Worm (Caenorhabditis elegans): Measurements from ENCODE around the gene coq-2.
A peak's percentile ranks its signal among the peaks of the same experiment; 100 is the strongest.

Gene coq-2

DNA sequence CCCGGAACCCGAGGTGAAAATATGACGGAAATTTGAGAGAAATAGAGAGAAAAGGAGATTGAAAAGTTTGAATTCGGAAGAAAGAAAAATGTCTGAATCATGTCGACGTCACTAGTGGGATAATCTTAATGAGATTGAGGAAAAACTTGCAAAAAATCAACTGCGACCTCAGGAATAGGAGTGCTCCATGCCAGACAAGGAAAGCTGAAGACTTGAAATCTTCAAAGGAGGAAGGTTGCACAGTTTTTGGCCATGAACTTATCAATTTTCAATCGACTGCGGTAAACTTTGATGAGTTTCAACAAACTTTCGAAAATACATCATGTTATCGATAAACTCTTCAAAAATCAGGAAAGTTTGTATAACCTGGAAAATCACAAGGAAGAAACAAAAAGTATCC, 23.4 kb upstream of the coq-2 start, which contains the start of gene pdf-1:
Gene pdf-1 (minus strand): TSS at position 101 of the 400 bp plus-strand sequence.
- TF ChIP-seq dao-5 (tag; optimal IDR thresholded peaks at IDR 0.05) = no peak
- no peak for TF ChIP-seq him-1 (tag; optimal IDR thresholded peaks at IDR 0.05)
- no peak for TF ChIP-seq W03F9.2 (tag; optimal IDR thresholded peaks at IDR 0.05)

DNA sequence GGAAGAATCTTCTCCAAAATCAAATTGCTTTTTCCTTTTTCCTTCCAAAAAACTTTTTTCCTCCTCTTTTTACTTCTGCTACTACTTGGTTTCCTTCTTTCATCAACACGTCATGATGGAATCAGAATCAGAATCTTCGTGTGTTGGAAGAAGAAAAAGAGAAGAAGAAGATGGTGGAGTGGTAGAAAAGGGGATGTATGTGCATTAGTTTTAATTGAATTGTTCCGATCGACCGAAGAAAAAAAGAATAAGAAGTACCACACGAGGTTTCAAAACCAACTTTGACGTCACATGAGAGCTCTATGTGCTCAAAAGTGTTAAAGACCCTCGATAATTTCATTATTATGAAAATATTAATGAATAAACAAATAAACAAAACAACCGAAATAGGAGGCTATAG, 20.9 kb upstream of the coq-2 start:
- TF ChIP-seq him-1 (tag; optimal IDR thresholded peaks at IDR 0.05) (no peak), dao-5 (tag; optimal IDR thresholded peaks at IDR 0.05) (no peak), W03F9.2 (tag; optimal IDR thresholded peaks at IDR 0.05) (no peak)

DNA sequence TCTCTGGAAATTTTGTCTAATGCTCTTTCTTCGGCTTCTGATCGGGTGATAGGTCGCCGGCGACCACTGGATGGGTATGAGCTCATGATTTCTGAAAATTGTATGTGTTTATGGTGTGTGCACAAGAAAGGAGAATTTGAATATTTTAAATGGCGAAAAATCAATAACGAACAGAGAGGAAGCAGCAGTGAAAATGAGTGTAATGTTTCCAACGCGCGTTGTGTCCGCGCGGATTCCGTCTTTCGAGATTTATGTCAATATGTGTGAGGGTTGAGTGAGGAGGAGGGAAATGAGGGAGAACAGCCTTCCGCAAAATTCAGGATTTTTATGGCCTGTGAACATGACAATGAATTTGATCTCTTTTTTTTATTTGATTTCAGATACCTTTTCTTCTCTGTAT, 7.0 kb upstream of the coq-2 start, which contains the start of gene flap-1:
Gene flap-1 (minus strand): TSS at position 101 of the 400 bp plus-strand sequence.
- TF ChIP-seq W03F9.2 (tag; optimal IDR thresholded peaks at IDR 0.05) (no peak), him-1 (tag; optimal IDR thresholded peaks at IDR 0.05) (no peak), dao-5 (tag; optimal IDR thresholded peaks at IDR 0.05) (no peak)

DNA sequence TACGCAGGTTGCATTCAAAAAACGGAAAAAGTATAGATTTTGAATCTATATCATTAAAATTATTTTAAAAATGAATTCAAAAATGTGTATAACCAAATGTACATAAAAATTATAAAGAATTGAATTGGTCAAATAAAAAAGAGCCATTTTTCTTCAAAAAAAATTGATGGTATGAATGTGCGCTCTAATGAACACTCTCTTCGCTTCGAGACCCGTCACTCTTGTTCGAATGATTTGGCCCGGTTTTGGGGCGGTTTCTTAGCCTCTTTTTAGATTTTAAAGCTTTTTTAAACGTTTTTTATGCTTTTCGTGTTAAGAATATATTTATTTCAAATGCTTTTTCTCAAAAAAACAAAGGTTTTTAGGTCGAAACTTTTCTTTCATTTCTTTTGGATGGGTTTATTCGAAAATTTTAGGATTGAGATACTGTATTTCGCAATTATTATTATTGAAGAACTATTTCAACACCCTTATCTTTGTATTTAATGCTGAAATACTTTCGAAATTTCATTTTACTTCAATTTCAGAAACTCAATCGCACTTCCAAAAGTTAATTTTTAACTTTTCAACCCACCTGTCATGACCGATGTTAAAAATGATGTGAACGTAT, 6.1 kb upstream of the coq-2 start, which contains the start of gene inf-1:
Gene inf-1 (plus strand): TSS at position 577 of the 610 bp plus-strand sequence.
- TF ChIP-seq W03F9.2 (tag; optimal IDR thresholded peaks at IDR 0.05) (peak; percentile 77), dao-5 (tag; optimal IDR thresholded peaks at IDR 0.05) (no peak)

DNA sequence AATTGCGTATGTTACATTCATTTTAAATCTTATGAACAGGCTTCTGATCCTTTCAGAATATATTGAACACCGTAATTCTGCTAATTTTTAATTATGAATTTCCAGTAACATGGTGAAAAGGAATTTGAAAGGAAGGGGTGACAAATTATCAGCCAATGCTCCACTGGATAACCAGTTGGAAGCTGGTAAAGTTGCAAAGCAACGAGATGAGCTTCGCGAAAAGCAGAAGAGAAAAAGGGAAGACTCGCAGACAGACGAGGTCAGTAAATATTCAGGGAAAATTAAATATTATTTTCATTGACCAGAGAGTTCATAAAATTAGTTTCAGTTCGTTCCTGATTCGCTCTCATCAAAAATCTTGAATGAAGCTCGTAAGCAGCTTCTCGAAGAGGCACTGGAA, 3.9 kb upstream of the coq-2 start, which contains the start of gene byn-1:
Gene byn-1 (plus strand): TSS at position 106 of the 400 bp plus-strand sequence.
- TF ChIP-seq W03F9.2 (tag; optimal IDR thresholded peaks at IDR 0.05) (no peak), dao-5 (tag; optimal IDR thresholded peaks at IDR 0.05) (no peak)

DNA sequence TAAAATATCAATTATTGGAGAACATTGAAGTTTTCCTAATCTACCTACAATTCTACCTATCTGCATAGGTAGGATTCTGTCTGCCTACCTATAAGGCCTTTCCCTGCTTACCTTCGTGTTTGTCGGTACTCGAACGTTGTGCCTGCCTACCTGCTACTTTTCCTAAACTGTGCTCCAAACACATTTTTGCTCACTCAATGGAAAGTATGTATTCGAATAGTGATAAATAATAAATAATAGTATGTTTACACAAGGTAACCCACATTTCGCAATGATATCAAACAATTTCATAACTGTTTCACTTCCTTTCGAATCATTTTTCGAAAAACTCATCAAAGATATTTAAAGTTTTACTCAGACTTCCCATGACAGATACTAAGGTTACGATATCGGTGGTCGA, 3.8 kb downstream of the coq-2 start, which contains the start of gene F57B9.3:
Gene F57B9.3 (plus strand): TSS at position 301 of the 400 bp plus-strand sequence.
- TF ChIP-seq dao-5 (tag; optimal IDR thresholded peaks at IDR 0.05) (no peak), W03F9.2 (tag; optimal IDR thresholded peaks at IDR 0.05) (no peak), him-1 (tag; optimal IDR thresholded peaks at IDR 0.05) (no peak)

DNA sequence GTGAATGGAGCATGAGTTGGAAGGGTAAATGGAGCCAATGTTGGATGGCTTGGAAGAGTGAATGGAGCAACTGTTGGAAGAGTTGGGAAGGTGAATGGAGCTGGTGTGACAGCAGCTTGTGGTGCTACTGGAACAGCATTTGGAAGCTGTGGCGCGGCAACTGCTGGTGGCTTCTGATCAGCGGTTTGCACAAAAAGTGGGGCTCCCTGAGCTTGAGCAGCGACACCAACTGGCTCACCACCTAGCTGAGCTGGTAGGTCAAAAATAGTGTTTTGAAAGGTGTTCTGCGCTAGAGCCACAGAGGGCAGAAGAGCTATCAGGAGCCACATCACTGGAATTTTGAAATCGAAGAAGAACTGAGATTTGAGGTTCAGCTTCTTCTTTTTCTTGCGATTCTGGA, 9.6 kb downstream of the coq-2 start:
- TF ChIP-seq dao-5 (tag; optimal IDR thresholded peaks at IDR 0.05) (no peak), W03F9.2 (tag; optimal IDR thresholded peaks at IDR 0.05) (no peak), him-1 (tag; optimal IDR thresholded peaks at IDR 0.05) (no peak)

DNA sequence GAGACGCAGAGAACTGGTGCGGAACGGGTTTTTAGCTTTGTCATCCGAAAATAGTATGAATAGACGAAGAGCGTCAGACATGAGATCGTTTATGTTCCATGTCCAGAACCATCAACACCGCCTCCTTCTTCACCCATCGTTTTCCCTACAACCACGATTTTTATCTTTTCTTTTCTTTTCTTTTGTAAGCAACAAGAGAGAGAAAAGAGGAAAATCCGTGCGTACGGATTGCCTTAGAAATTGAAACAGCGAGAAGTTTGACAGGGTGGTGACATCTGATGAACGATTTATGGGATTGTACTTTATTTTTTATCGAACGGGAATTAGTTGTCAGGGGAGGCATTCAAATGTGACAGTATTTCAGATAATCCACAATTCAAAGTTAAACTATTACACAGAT, 10.0 kb downstream of the coq-2 start, which contains the start of gene abu-13:
Gene abu-13 (minus strand): TSS at position 152 of the 400 bp plus-strand sequence.
- TF ChIP-seq him-1 (tag; optimal IDR thresholded peaks at IDR 0.05) (no peak), W03F9.2 (tag; optimal IDR thresholded peaks at IDR 0.05) (no peak), dao-5 (tag; optimal IDR thresholded peaks at IDR 0.05) (no peak)

DNA sequence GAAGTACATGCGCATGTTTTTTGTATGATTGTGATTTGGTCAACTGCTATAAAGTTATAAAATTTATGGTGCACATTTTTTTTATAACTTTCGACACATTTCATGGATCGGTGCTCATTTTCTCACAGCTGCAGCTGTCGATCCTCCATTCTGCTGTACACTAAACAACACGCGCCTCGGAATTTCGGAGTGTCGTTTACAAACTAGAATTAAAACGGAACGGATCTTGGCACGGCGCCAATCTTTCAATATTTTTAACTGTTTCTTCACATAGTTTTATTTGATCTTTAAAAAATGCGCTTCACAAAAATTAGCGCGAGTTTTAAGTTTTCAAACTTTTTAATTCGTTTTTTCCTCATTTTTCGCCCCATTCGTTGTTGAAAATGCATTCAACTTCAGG, 10.6 kb downstream of the coq-2 start, which contains the start of gene let-711:
Gene let-711 (plus strand): TSS at position 337 of the 400 bp plus-strand sequence.
- TF ChIP-seq W03F9.2 (tag; optimal IDR thresholded peaks at IDR 0.05) (no peak), him-1 (tag; optimal IDR thresholded peaks at IDR 0.05) (no peak), dao-5 (tag; optimal IDR thresholded peaks at IDR 0.05) (no peak)

DNA sequence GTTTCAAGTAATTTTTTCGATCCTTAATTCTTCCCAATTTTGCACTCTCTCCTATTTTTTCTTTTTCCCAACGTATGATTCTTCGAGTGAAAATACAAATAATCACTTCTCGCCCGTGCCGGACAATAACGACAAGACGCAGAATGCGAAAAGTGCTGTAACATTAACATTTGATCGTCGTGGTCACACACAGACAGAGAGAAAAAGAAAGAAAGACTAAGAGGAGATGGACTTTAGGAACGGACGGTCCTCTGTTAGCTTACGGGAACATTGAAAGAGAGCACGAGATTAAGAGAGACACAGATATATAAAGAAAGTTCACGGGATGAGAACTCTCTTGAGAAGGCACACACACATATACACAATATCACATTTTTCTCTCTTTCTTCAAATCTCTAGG, 12.1 kb downstream of the coq-2 start:
- TF ChIP-seq W03F9.2 (tag; optimal IDR thresholded peaks at IDR 0.05) (no peak), dao-5 (tag; optimal IDR thresholded peaks at IDR 0.05) (no peak), him-1 (tag; optimal IDR thresholded peaks at IDR 0.05) (no peak)

DNA sequence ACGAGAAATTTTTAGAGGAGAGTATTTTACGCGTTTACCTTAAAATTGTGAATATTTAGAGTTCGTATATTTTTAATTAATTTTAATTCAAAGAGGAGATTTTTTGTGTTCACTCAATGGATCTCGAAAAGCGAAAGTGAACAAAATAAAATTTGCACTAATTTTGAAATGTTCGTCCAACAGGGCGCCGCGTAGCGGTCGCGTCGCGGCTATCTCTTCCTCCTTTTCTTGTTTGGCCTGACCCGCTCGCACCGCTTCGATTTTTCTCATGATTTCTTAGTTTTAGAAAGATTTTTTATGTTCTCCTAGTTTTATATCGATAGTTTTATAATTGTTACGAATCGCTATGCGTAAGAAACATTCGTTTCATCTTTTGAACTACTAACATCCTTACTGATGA, 15.7 kb downstream of the coq-2 start:
- TF ChIP-seq W03F9.2 (tag; optimal IDR thresholded peaks at IDR 0.05) (no peak), dao-5 (tag; optimal IDR thresholded peaks at IDR 0.05) (no peak), him-1 (tag; optimal IDR thresholded peaks at IDR 0.05) (no peak)

DNA sequence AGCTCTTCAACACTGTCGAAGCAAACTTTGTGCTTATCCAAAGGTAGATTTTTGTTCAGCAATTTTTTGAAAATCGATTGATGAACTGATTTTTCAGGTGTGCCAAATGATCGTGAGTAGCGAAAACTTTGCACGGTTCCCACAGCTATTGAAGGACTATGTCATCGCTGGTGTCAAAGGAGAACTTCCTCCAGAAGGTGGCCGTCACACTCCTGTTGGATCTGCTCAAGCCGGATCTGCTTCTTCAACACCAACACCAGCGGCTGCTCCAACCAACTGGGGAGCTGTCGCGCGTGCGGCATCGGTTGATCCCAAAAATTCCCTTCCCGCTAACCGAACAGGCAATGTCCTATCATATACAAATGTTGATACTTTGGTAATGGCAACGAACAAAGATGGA, 17.6 kb downstream of the coq-2 start:
- TF ChIP-seq W03F9.2 (tag; optimal IDR thresholded peaks at IDR 0.05) = no peak
- no peak for TF ChIP-seq him-1 (tag; optimal IDR thresholded peaks at IDR 0.05)
- TF ChIP-seq dao-5 (tag; optimal IDR thresholded peaks at IDR 0.05) = no peak

DNA sequence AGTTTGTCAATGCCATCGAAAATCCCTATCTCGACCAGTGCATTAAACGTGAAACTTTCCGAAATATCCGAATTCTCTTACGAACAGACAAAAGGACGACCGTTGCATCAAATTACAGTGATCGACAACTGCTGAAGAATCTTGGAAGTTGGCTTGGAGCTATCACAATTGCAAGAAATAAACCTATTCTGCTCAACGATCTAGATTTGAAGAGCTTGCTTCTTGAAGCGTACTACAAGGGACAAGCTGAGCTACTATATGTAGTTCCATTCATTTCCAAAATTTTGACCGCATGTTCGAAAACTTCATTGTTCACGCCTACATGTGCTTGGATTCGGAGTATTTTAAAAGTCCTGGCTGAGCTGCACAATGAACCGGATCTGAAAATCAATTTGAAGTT, 18.2 kb downstream of the coq-2 start:
- TF ChIP-seq dao-5 (tag; optimal IDR thresholded peaks at IDR 0.05) = no peak
- TF ChIP-seq W03F9.2 (tag; optimal IDR thresholded peaks at IDR 0.05) = no peak
- TF ChIP-seq him-1 (tag; optimal IDR thresholded peaks at IDR 0.05) = no peak

DNA sequence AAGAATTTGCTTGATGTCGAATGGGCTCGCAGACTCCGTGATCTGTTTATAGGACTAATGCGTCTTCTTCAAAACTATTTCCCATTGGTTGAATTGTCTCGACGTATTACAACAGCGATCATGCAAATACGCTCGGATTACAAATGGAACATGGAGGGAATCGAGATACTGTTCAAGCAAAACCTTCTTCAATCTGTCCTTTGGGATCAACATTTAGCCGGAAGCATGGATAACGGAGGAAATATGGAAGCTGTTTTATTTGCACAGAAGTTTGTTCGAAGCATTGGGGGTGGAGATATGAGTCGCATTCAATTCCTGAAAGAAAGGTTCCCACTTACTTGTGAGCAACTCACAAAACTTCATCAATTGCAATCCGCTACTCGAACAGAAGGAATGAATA, 20.0 kb downstream of the coq-2 start:
- TF ChIP-seq him-1 (tag; optimal IDR thresholded peaks at IDR 0.05) = no peak
- TF ChIP-seq dao-5 (tag; optimal IDR thresholded peaks at IDR 0.05) = no peak
- no peak for TF ChIP-seq W03F9.2 (tag; optimal IDR thresholded peaks at IDR 0.05)

Data from whole organism, L4/young adult.